Worm (Caenorhabditis elegans): ENCODE measurements around the gene C46A5.6.
A peak's percentile ranks its signal among the peaks of the same experiment; 100 is the strongest.

C46A5.6 gene

DNA sequence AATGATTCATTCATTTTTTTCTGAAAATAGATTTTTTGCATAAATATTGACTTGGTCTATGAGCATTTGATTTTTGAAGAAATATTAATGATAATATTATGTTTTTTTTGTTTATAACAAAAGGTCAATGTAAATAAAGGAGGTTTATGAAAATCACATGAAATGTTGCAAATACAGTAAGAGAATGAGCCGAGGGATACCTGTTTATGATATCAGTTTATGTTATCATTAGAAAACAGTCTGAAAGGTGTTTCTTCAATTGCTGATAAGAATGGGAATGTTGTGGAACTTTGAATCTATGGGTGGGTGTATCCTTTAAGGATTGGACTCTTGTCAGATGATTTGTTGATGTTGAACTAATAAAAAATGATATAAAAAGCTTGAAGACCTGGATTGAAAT is 29.5 kb downstream of the C46A5.6 start:
- no peak for TF ChIP-seq aly-2 (tag; optimal IDR thresholded peaks at IDR 0.05)
- no peak for TF ChIP-seq elt-2 (tag; optimal IDR thresholded peaks at IDR 0.05)
- no peak for TF ChIP-seq lin-15B (tag; optimal IDR thresholded peaks at IDR 0.05)
- TF ChIP-seq hpl-2 (GFP tag; optimal IDR thresholded peaks at IDR 0.05), result no peak
- TF ChIP-seq grh-1 (GFP tag; IDR thresholded peaks at IDR 0.05), result no peak
- no peak for TF ChIP-seq C04F5.9 (tag; optimal IDR thresholded peaks at IDR 0.05)
- TF ChIP-seq nhr-84 (tag; optimal IDR thresholded peaks at IDR 0.05), result no peak
- no peak for TF ChIP-seq lin-13 (GFP tag; optimal IDR thresholded peaks at IDR 0.05)
- no peak for TF ChIP-seq nhr-28 (tag; optimal IDR thresholded peaks at IDR 0.05)
- no peak for TF ChIP-seq nhr-77 (tag; optimal IDR thresholded peaks at IDR 0.05)
- TF ChIP-seq sup-37 (GFP tag; optimal IDR thresholded peaks at IDR 0.05), result no peak
- TF ChIP-seq nhr-19 (GFP tag; conservative IDR thresholded peaks at IDR 0.05), result no peak
- TF ChIP-seq nhr-12 (tag; optimal IDR thresholded peaks at IDR 0.05), result no peak
- TF ChIP-seq isw-1 (GFP tag; IDR thresholded peaks at IDR 0.05), result no peak
- no peak for TF ChIP-seq skn-1 (tag; optimal IDR thresholded peaks at IDR 0.05)
- TF ChIP-seq F16B12.6 (tag; optimal IDR thresholded peaks at IDR 0.05), result no peak
- TF ChIP-seq nhr-20 (tag; optimal IDR thresholded peaks at IDR 0.05), result no peak

DNA sequence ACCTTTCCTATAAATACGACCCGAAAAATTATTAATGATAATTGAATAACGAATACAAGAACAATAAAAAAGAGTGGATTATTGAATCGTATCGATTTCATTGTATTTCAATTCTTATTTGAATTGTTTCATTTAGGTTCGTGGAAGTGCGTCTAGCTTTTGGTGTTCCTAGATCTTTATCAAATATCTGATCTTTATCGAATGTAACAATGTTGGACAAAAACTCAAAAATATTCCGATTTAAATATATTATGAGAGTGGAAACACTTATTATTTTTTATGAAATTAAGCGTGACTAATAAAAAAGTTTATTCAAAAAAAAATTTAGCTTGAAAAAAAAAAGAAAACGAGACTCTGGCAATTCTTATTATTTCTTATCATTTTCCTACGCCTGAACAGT is 31.7 kb downstream of the C46A5.6 start, which contains the start of the genes C50F7.9 and C50F7.3:
C50F7.9 (minus strand) TSS at position 101 of the 400 bp plus-strand sequence.
C50F7.3 (plus strand) TSS at position 370 of the 400 bp plus-strand sequence.
- no peak for TF ChIP-seq F16B12.6 (tag; optimal IDR thresholded peaks at IDR 0.05)
- no peak for TF ChIP-seq nhr-84 (tag; optimal IDR thresholded peaks at IDR 0.05)
- no peak for TF ChIP-seq snu-23 (GFP tag; optimal IDR thresholded peaks at IDR 0.05)
- TF ChIP-seq tlp-1 (tag; optimal IDR thresholded peaks at IDR 0.05), result no peak
- TF ChIP-seq zip-4 (GFP tag; optimal IDR thresholded peaks at IDR 0.05), result no peak
- TF ChIP-seq fkh-10 (GFP tag; optimal IDR thresholded peaks at IDR 0.05), result no peak
- no peak for TF ChIP-seq mdl-1 (tag; optimal IDR thresholded peaks at IDR 0.05)

DNA sequence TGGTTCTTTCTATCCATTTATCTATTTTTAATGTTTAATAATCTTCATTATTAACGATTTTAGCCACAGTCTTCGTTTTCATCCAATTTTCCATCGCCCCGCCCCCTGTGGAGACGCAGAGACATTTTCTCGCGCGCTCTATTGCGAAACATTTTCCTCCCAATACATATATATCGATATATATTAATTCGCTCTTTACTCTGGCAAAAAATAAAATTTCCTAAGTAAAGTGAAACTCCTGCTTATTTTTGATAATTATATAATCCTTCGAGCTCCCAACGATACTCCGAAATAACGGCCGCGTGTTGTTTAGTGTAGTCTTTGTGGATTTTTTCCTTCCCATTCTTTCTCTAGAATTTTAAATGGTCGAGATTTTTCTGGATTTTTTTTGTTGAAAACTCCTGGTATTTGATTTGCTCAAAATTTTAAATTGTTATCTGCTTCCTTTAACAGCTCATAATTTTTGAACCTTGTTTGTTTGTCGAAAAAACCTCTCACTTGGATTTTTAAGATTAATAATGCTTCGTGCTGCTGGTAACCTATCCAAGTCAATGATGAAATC is 35.2 kb downstream of the C46A5.6 start, which contains the start of gene sucg-1:
sucg-1 (plus strand) TSS at position 512 of the 562 bp plus-strand sequence.
- TF ChIP-seq pax-3 (tag; optimal IDR thresholded peaks at IDR 0.05) (no peak), nhr-90 (tag; optimal IDR thresholded peaks at IDR 0.05; ENCODE audit: poor library complexity) (no peak), elt-2 (tag; optimal IDR thresholded peaks at IDR 0.05) (no peak), sox-4 (tag; optimal IDR thresholded peaks at IDR 0.05) (no peak), mep-1 (tag; optimal IDR thresholded peaks at IDR 0.05) (no peak), swsn-7 (tag; optimal IDR thresholded peaks at IDR 0.05) (no peak), ztf-4 (tag; optimal IDR thresholded peaks at IDR 0.05) (no peak), snu-23 (GFP tag; optimal IDR thresholded peaks at IDR 0.05) (no peak), efl-1 (optimal IDR thresholded peaks at IDR 0.05) (no peak), efl-1 (GFP tag; optimal IDR thresholded peaks at IDR 0.05 in 1 of 2) (peak in 1 of 2 experiments; percentile 53), nhr-19 (GFP tag; conservative IDR thresholded peaks at IDR 0.05) (no peak), aly-2 (tag; optimal IDR thresholded peaks at IDR 0.05) (no peak), unc-30 (tag; optimal IDR thresholded peaks at IDR 0.05) (no peak), vab-15 (tag; optimal IDR thresholded peaks at IDR 0.05) (no peak), zip-4 (GFP tag; optimal IDR thresholded peaks at IDR 0.05) (peak; percentile 51), unc-86 (tag; optimal IDR thresholded peaks at IDR 0.05) (no peak), mab-9 (GFP tag; IDR thresholded peaks at IDR 0.05) (no peak), sptf-1 (tag; optimal IDR thresholded peaks at IDR 0.05) (no peak), tbx-2 (tag; optimal IDR thresholded peaks at IDR 0.05) (no peak)

DNA sequence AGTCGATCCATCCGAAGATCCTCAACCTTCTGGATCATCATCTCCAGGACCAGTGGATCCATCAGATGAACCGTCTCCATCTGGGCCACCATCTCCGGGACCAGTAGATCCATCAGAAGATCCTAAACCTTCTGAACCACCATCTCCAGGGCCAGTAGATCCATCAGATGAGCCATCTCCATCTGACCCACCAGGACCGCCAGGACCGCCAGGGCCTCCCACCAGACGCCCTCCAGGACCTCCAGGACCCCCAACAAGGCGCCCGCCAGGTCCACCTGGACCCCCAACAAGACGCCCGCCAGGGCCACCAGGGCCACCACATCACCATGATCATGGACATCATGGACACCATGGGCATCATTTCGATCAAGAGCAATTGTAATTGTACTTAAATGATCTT is 36.4 kb downstream of the C46A5.6 start:
- TF ChIP-seq aha-1 (tag; optimal IDR thresholded peaks at IDR 0.05) (no peak), efl-1 (optimal IDR thresholded peaks at IDR 0.05) (no peak), efl-1 (GFP tag; optimal IDR thresholded peaks at IDR 0.05 in 1 of 2) (peak in 1 of 2 experiments; percentile 25)

Measured in whole organism, L1 larva.